Fruit fly (Drosophila melanogaster) whole organism, embryonic: ENCODE results near the gene CG11131.
A peak's percentile ranks its signal among the peaks of the same experiment; 100 is the strongest.

Experiments
- BtbVII ChIP-seq: fragments of 200-800 bp; sonication (Bioruptor generic); optimal IDR thresholded peaks from 3 replicates; lab custom pipeline; 2017; ENCODE audit warnings: missing biosample characterization, mild to moderate bottlenecking, missing genetic modification characterization
- Bteb2 ChIP-seq: fragments of 200-800 bp; sonication (Bioruptor generic); optimal IDR thresholded peaks from 2 replicates; lab custom pipeline; 2016; ENCODE audit warnings: missing biosample characterization, missing genetic modification characterization
- C15 ChIP-seq: fragments of 200-800 bp; sonication (Bioruptor generic); IDR thresholded peaks from 3 replicates; pipeline ENCODE4 v1.3.6; 2022; ENCODE audit warnings: missing biosample characterization, missing genetic modification characterization
- CG10462 ChIP-seq: fragments of 200-800 bp; sonication (Bioruptor generic); optimal IDR thresholded peaks from 2 replicates; lab custom pipeline; 2016; ENCODE audit warnings: missing biosample characterization, missing genetic modification characterization
- CG10543 ChIP-seq: fragments of 200-800 bp; sonication (Bioruptor generic); optimal IDR thresholded peaks from 3 replicates; lab custom pipeline; 2017; ENCODE audit warnings: missing biosample characterization, mild to moderate bottlenecking, missing genetic modification characterization, moderate library complexity
- CG11560 ChIP-seq: fragments of 200-800 bp; sonication (Bioruptor generic); IDR thresholded peaks from 3 replicates; pipeline ENCODE4 v1.3.6; 2022; ENCODE audit warnings: missing biosample characterization, missing genetic modification characterization
- CG12071 ChIP-seq: fragments of 200-800 bp; sonication (Bioruptor generic); optimal IDR thresholded peaks from 3 replicates; lab custom pipeline; 2018; ENCODE audit warnings: missing biosample characterization, mild to moderate bottlenecking, missing genetic modification characterization
- CG1233 ChIP-seq: fragments of 200-800 bp; sonication (Bioruptor generic); optimal IDR thresholded peaks from 4 replicates; lab custom pipeline; 2018; ENCODE audit warnings: missing biosample characterization, mild to moderate bottlenecking, missing genetic modification characterization
- CG12391 ChIP-seq: fragments of 200-800 bp; sonication (Bioruptor generic); optimal IDR thresholded peaks from 3 replicates; lab custom pipeline; 2018; ENCODE audit warnings: missing biosample characterization, mild to moderate bottlenecking, missing genetic modification characterization, moderate library complexity
- CG15601 ChIP-seq: fragments of 200-800 bp; sonication (Bioruptor generic); optimal IDR thresholded peaks from 3 replicates; lab custom pipeline; 2019; ENCODE audit warnings: missing biosample characterization, mild to moderate bottlenecking, missing genetic modification characterization, moderate library complexity
- CG17802 ChIP-seq: fragments of 200-800 bp; sonication (Bioruptor generic); optimal IDR thresholded peaks from 2 replicates; lab custom pipeline; 2018; ENCODE audit warnings: missing biosample characterization, mild to moderate bottlenecking, missing genetic modification characterization, moderate library complexity
- CG1832 ChIP-seq: fragments of 200-800 bp; sonication (Bioruptor generic); optimal IDR thresholded peaks from 2 replicates; lab custom pipeline; 2017; ENCODE audit warnings: missing biosample characterization, mild to moderate bottlenecking, missing genetic modification characterization, inconsistent platforms
- CG3065 ChIP-seq: fragments of 200-800 bp; sonication (Bioruptor generic); optimal IDR thresholded peaks from 2 replicates; lab custom pipeline; 2016; ENCODE audit warnings: missing biosample characterization, missing genetic modification characterization
- CG31365 ChIP-seq: fragments of 200-800 bp; sonication (Bioruptor generic); optimal IDR thresholded peaks from 2 replicates; lab custom pipeline; 2018; ENCODE audit warnings: missing biosample characterization, mild to moderate bottlenecking, missing genetic modification characterization
- CG32767 ChIP-seq: fragments of 200-800 bp; sonication (Bioruptor generic); IDR thresholded peaks from 2 replicates; pipeline ENCODE4 v1.3.6; 2022; ENCODE audit warnings: missing biosample characterization, missing genetic modification characterization
- CG34224 ChIP-seq: fragments of 200-800 bp; sonication (Bioruptor generic); IDR thresholded peaks from 3 replicates; pipeline ENCODE4 v1.3.6; 2022; ENCODE audit warnings: missing biosample characterization, missing genetic modification characterization; ENCODE audit not compliant: partially characterized antibody
- CG34422 ChIP-seq: fragments of 200-800 bp; sonication (Bioruptor generic); IDR thresholded peaks from 3 replicates; pipeline ENCODE4 v1.3.6; 2022; ENCODE audit warnings: missing biosample characterization, missing genetic modification characterization
- CG3995 ChIP-seq: fragments of 200-800 bp; sonication (Bioruptor generic); optimal IDR thresholded peaks from 3 replicates; lab custom pipeline; 2016; ENCODE audit warnings: missing biosample characterization, missing genetic modification characterization
- CG42726 ChIP-seq: fragments of 200-800 bp; sonication (Bioruptor generic); IDR thresholded peaks from 2 replicates; pipeline ENCODE4 v1.3.6; 2022; ENCODE audit warnings: missing biosample characterization, missing genetic modification characterization; ENCODE audit not compliant: partially characterized antibody
- CG6254 ChIP-seq: fragments of 200-800 bp; sonication (Bioruptor generic); optimal IDR thresholded peaks from 3 replicates; lab custom pipeline; 2017; ENCODE audit warnings: mild to moderate bottlenecking, missing biosample characterization, missing genetic modification reagents, missing genetic modification characterization
- CG6272 ChIP-seq: fragments of 200-800 bp; sonication (Bioruptor generic); IDR thresholded peaks from 2 replicates; pipeline ENCODE4 v1.3.6; 2022; ENCODE audit warnings: missing biosample characterization, missing genetic modification characterization
- CG7357 ChIP-seq: fragments of 200-800 bp; sonication (Bioruptor generic); IDR thresholded peaks from 3 replicates; pipeline ENCODE4 v1.3.6; 2022; ENCODE audit warnings: missing biosample characterization, missing genetic modification characterization
- CG8089 ChIP-seq: fragments of 200-800 bp; sonication (Bioruptor generic); optimal IDR thresholded peaks from 3 replicates; lab custom pipeline; 2016; ENCODE audit warnings: missing biosample characterization, missing genetic modification characterization
- CG8359 ChIP-seq: fragments of 200-800 bp; sonication (Bioruptor generic); optimal IDR thresholded peaks from 2 replicates; lab custom pipeline; 2017; ENCODE audit warnings: missing biosample characterization, mild to moderate bottlenecking, missing genetic modification characterization, borderline replicate concordance
- CHES-1-like ChIP-seq: fragments of 200-800 bp; sonication (Bioruptor generic); optimal IDR thresholded peaks from 2 replicates; lab custom pipeline; 2016; ENCODE audit warnings: missing biosample characterization, missing genetic modification characterization
- Dad ChIP-seq: fragments of 200-800 bp; sonication (Bioruptor generic); optimal IDR thresholded peaks from 3 replicates; lab custom pipeline; 2016; ENCODE audit warnings: missing biosample characterization, missing genetic modification characterization
- Dbx ChIP-seq: fragments of 200-800 bp; sonication (Bioruptor generic); IDR thresholded peaks from 3 replicates; pipeline ENCODE4 v1.3.6; 2022; ENCODE audit warnings: missing biosample characterization, missing genetic modification characterization
- HLHmδ ChIP-seq: fragments of 200-800 bp; sonication (Bioruptor generic); optimal IDR thresholded peaks from 2 replicates; lab custom pipeline; 2018; ENCODE audit warnings: missing biosample characterization, mild to moderate bottlenecking, missing genetic modification characterization, moderate library complexity
- HmgZ ChIP-seq: fragments of 200-800 bp; sonication (Bioruptor generic); optimal IDR thresholded peaks from 2 replicates; lab custom pipeline; 2018; ENCODE audit warnings: missing biosample characterization, mild to moderate bottlenecking, missing genetic modification characterization
- Optix ChIP-seq: fragments of 200-800 bp; sonication (Bioruptor generic); IDR thresholded peaks from 3 replicates; pipeline ENCODE4 v1.3.6; 2022; ENCODE audit warnings: missing biosample characterization, missing genetic modification characterization
- Ptx1 ChIP-seq: fragments of 200-800 bp; sonication (Bioruptor generic); IDR thresholded peaks from 2 replicates; pipeline ENCODE4 v1.3.6; 2022; ENCODE audit warnings: missing biosample characterization, missing genetic modification characterization
- Ssrp ChIP-seq: fragments of 200-800 bp; sonication (Bioruptor generic); optimal IDR thresholded peaks from 2 replicates; lab custom pipeline; 2018; ENCODE audit warnings: missing biosample characterization, mild to moderate bottlenecking, missing genetic modification characterization, moderate library complexity
- ap ChIP-seq: fragments of 200-800 bp; sonication (Bioruptor generic); IDR thresholded peaks from 2 replicates; pipeline ENCODE4 v1.3.6; 2022; ENCODE audit warnings: missing biosample characterization, missing genetic modification characterization
- bab2 ChIP-seq: fragments of 200-800 bp; sonication (Bioruptor generic); optimal IDR thresholded peaks from 2 replicates; lab custom pipeline; 2016; ENCODE audit warnings: missing biosample characterization, missing genetic modification characterization
- btn ChIP-seq: fragments of 200-800 bp; sonication (Bioruptor generic); optimal IDR thresholded peaks from 2 replicates; lab custom pipeline; 2016; ENCODE audit warnings: missing biosample characterization, missing genetic modification characterization
- cato ChIP-seq: fragments of 200-800 bp; sonication (Bioruptor generic); optimal IDR thresholded peaks from 2 replicates; lab custom pipeline; 2016; ENCODE audit warnings: missing biosample characterization, missing genetic modification characterization, borderline replicate concordance
- cwo ChIP-seq: fragments of 200-800 bp; sonication (Bioruptor generic); optimal IDR thresholded peaks from 3 replicates; lab custom pipeline; 2017; ENCODE audit warnings: missing biosample characterization, missing genetic modification characterization, mild to moderate bottlenecking, moderate library complexity, missing genetic modification reagents
- dpn ChIP-seq, 2 experiments: fragments of 200-800 bp; sonication (Bioruptor generic); optimal IDR thresholded peaks; 3 replicates each; lab custom pipeline; 2016; ENCODE audit warnings: missing biosample characterization in 2 of 2, missing genetic modification characterization in 2 of 2
- ems ChIP-seq: fragments of 200-800 bp; sonication (Bioruptor generic); optimal IDR thresholded peaks from 3 replicates; lab custom pipeline; 2016; ENCODE audit warnings: missing biosample characterization, missing genetic modification characterization
- inv ChIP-seq: fragments of 200-800 bp; sonication (Bioruptor generic); IDR thresholded peaks from 2 replicates; pipeline ENCODE4 v1.3.6; 2022; ENCODE audit warnings: missing biosample characterization, missing genetic modification characterization; ENCODE audit not compliant: partially characterized antibody
- ken ChIP-seq: fragments of 200-800 bp; sonication (Bioruptor generic); IDR thresholded peaks from 3 replicates; pipeline ENCODE4 v1.3.6; 2022; ENCODE audit warnings: missing biosample characterization, missing genetic modification characterization
- phol ChIP-seq: fragments of 200-800 bp; sonication (Bioruptor generic); optimal IDR thresholded peaks from 3 replicates; lab custom pipeline; 2018; ENCODE audit warnings: missing biosample characterization, mild to moderate bottlenecking, missing genetic modification characterization, moderate library complexity
- psq ChIP-seq: fragments of 200-800 bp; sonication (Bioruptor generic); optimal IDR thresholded peaks from 2 replicates; lab custom pipeline; 2017; ENCODE audit warnings: missing biosample characterization, missing genetic modification characterization
- scrt ChIP-seq: fragments of 200-800 bp; sonication (Bioruptor generic); optimal IDR thresholded peaks from 2 replicates; lab custom pipeline; 2018; ENCODE audit warnings: missing biosample characterization, mild to moderate bottlenecking, missing genetic modification characterization, moderate library complexity
- sima ChIP-seq: fragments of 200-800 bp; sonication (Bioruptor generic); optimal IDR thresholded peaks from 2 replicates; lab custom pipeline; 2016; ENCODE audit warnings: missing biosample characterization, missing genetic modification characterization
- sisA ChIP-seq: fragments of 200-800 bp; sonication (Bioruptor generic); IDR thresholded peaks from 2 replicates; pipeline ENCODE4 v1.3.6; 2022; ENCODE audit warnings: missing biosample characterization, missing genetic modification characterization
- sob ChIP-seq: fragments of 200-800 bp; sonication (Bioruptor generic); IDR thresholded peaks from 2 replicates; pipeline ENCODE4 v1.3.6; 2022; ENCODE audit warnings: missing biosample characterization, missing genetic modification characterization
- stc ChIP-seq: fragments of 200-800 bp; sonication (Bioruptor generic); IDR thresholded peaks from 2 replicates; pipeline ENCODE4 v1.3.6; 2022; ENCODE audit warnings: missing biosample characterization, missing genetic modification characterization
- tap ChIP-seq: fragments of 200-800 bp; optimal IDR thresholded peaks from 3 replicates; lab custom pipeline; 2019; ENCODE audit warnings: missing biosample characterization, mild to moderate bottlenecking, missing genetic modification characterization, moderate library complexity
- tgo ChIP-seq: fragments of 200-800 bp; sonication (Bioruptor generic); IDR thresholded peaks from 3 replicates; pipeline ENCODE4 v1.3.6; 2022; ENCODE audit warnings: missing biosample characterization, missing genetic modification characterization
- zen ChIP-seq: fragments of 200-800 bp; sonication (Bioruptor generic); optimal IDR thresholded peaks from 3 replicates; lab custom pipeline; 2018; ENCODE audit warnings: missing biosample characterization, mild to moderate bottlenecking, missing genetic modification characterization, moderate library complexity

Gene CG11131

dm6 chr3L:22871845-22872361, 26.6 kb upstream of the CG11131 start, which contains the start of the genes CG11109 and Arf1 (continued):
- TF ChIP-seq CG6254 (no peak), BtbVII (GFP tag; lab: Kevin White, UChicago) (no peak), bab2 (GFP tag; lab: Kevin White, UChicago) (no peak), CG32767 (GFP tag; lab: Robert Waterston, UW) (no peak), CG42726 (GFP tag; lab: Robert Waterston, UW) (peak; percentile 74), btn (GFP tag; lab: Kevin White, UChicago) (no peak), ken (GFP tag; lab: Robert Waterston, UW) (no peak), Optix (no peak), Dbx (GFP tag; lab: Robert Waterston, UW) (no peak), CG6272 (no peak), HLHmδ (GFP tag; lab: Kevin White, UChicago) (peak; percentile 65), CG34422 (GFP tag; lab: Robert Waterston, UW) (0 out of 3 replicates have a peak, but pooled peaks have one; percentile 22), stc (GFP tag; lab: Robert Waterston, UW) (no peak), Dad (GFP tag; lab: Kevin White, UChicago) (no peak), phol (tag; lab: Kevin White, UChicago) (peak; percentile 6), CG8089 (GFP tag; lab: Kevin White, UChicago) (no peak), CG7357 (GFP tag; lab: Robert Waterston, UW) (no peak), CG1233 (GFP tag; lab: Kevin White, UChicago) (no peak), CHES-1-like (GFP tag; lab: Kevin White, UChicago) (no peak), C15 (GFP tag; lab: Robert Waterston, UW) (no peak), CG8359 (GFP tag; lab: Kevin White, UChicago) (no peak), scrt (GFP tag; lab: Kevin White, UChicago) (no peak), CG3995 (GFP tag; lab: Kevin White, UChicago) (peak; percentile 83), psq (GFP tag; lab: Kevin White, UChicago) (no peak), cato (GFP tag; lab: Kevin White, UChicago) (no peak), ap (GFP tag; lab: Robert Waterston, UW) (no peak), CG15601 (tag; lab: Kevin White, UChicago) (no peak), sisA (GFP tag; lab: Robert Waterston, UW) (no peak), sob (GFP tag; lab: Robert Waterston, UW) (no peak), CG31365 (tag; lab: Kevin White, UChicago) (no peak), inv (GFP tag; lab: Robert Waterston, UW) (peak; percentile 44; the same call in 1 of the 2 replicates), CG12071 (GFP tag; lab: Kevin White, UChicago) (no peak), tgo (GFP tag; lab: Robert Waterston, UW) (no peak), zen (tag; lab: Kevin White, UChicago) (peak; percentile 0), CG3065 (GFP tag; lab: Kevin White, UChicago) (no peak), Ssrp (tag; lab: Kevin White, UChicago) (no peak), CG11560 (tag; lab: Robert Waterston, UW) (peak; percentile 92), CG34224 (GFP tag; lab: Robert Waterston, UW) (peak; percentile 70), Ptx1 (no peak), dpn (GFP tag; optimal IDR thresholded peaks at IDR 0.05; lab: Kevin White, UChicago) (no peak), CG17802 (tag; lab: Kevin White, UChicago) (no peak), tap (peak; percentile 7), CG10462 (no peak), Bteb2 (no peak), cwo (no peak), sima (GFP tag; lab: Kevin White, UChicago) (no peak), HmgZ (tag; lab: Kevin White, UChicago) (peak; percentile 68), CG10543 (GFP tag; lab: Kevin White, UChicago) (no peak), ems (GFP tag; lab: Kevin White, UChicago) (no peak), CG1832 (GFP tag; lab: Kevin White, UChicago) (peak; percentile 67), CG12391 (tag; lab: Kevin White, UChicago) (no peak)
